Fruit fly (Drosophila melanogaster) whole organism, adult: Measurements from ENCODE around the gene CG4297.
"Not testable (repeated sequence)": the region's sequence is repeated elsewhere in the genome, so short reads cannot be mapped to it uniquely, and the experiment has no call there.

Experiments used
- CG11617 ChIP-seq: fragments of 200-800 bp; sonication (Bioruptor generic); optimal IDR thresholded peaks from 2 replicates; lab custom pipeline; 2017; ENCODE audit warnings: mild to moderate bottlenecking, missing biosample characterization, missing genetic modification reagents, missing genetic modification characterization
- CG12768 ChIP-seq: fragments of 200-800 bp; sonication (Bioruptor generic); optimal IDR thresholded peaks from 2 replicates; lab custom pipeline; 2017; ENCODE audit warnings: missing biosample characterization, missing genetic modification characterization, mild to moderate bottlenecking, moderate library complexity, missing genetic modification reagents
- CG14711 ChIP-seq: fragments of 200-800 bp; sonication (Bioruptor generic); optimal IDR thresholded peaks from 2 replicates; lab custom pipeline; 2018; ENCODE audit warnings: missing biosample characterization, mild to moderate bottlenecking, missing genetic modification characterization, moderate library complexity
- CG1620 ChIP-seq: fragments of 200-800 bp; sonication (Bioruptor generic); optimal IDR thresholded peaks from 2 replicates; lab custom pipeline; 2016; ENCODE audit warnings: missing biosample characterization, missing genetic modification characterization
- CG33017 ChIP-seq: fragments of 200-800 bp; sonication (Bioruptor generic); optimal IDR thresholded peaks from 2 replicates; lab custom pipeline; 2018; ENCODE audit warnings: missing biosample characterization, mild to moderate bottlenecking, missing genetic modification characterization, moderate library complexity
- CG5204 ChIP-seq: fragments of 200-800 bp; sonication (Bioruptor generic); optimal IDR thresholded peaks from 2 replicates; lab custom pipeline; 2016; ENCODE audit warnings: missing biosample characterization, missing genetic modification characterization
- CG7045 ChIP-seq: fragments of 200-800 bp; sonication (Bioruptor generic); optimal IDR thresholded peaks from 2 replicates; lab custom pipeline; 2017; ENCODE audit warnings: missing biosample characterization, mild to moderate bottlenecking, missing genetic modification characterization
- CG7101 ChIP-seq: fragments of 200-800 bp; sonication (Bioruptor generic); optimal IDR thresholded peaks from 2 replicates; lab custom pipeline; 2018; ENCODE audit warnings: missing biosample characterization, mild to moderate bottlenecking, missing genetic modification characterization, moderate library complexity
- Clk ChIP-seq: fragments of 200-800 bp; sonication (Bioruptor generic); optimal IDR thresholded peaks from 2 replicates; lab custom pipeline; 2017; ENCODE audit warnings: missing biosample characterization, missing genetic modification characterization
- Crg-1 ChIP-seq: fragments of 200-800 bp; sonication (Bioruptor generic); optimal IDR thresholded peaks from 2 replicates; lab custom pipeline; 2016; ENCODE audit warnings: missing biosample characterization, missing genetic modification characterization
- Mnt ChIP-seq: fragments of 200-800 bp; sonication (Bioruptor generic); optimal IDR thresholded peaks from 2 replicates; lab custom pipeline; 2016; ENCODE audit warnings: missing biosample characterization, mild to moderate bottlenecking, missing genetic modification characterization
- bab1 ChIP-seq: fragments of 200-800 bp; sonication (Bioruptor generic); optimal IDR thresholded peaks from 3 replicates; lab custom pipeline; 2019; ENCODE audit warnings: missing biosample characterization, mild to moderate bottlenecking, missing genetic modification characterization, moderate library complexity
- cic ChIP-seq: fragments of 200-800 bp; sonication (Bioruptor generic); optimal IDR thresholded peaks from 2 replicates; lab custom pipeline; 2017; ENCODE audit warnings: missing biosample characterization, mild to moderate bottlenecking, missing genetic modification characterization, moderate library complexity
- cnc ChIP-seq, 2 experiments: fragments of >200 bp; optimal IDR thresholded peaks; 2 replicates each; lab custom pipeline; 2017
- kay ChIP-seq: fragments of 200-800 bp; sonication (Bioruptor generic); peaks from one replicate; lab custom pipeline; 2016; ENCODE audit warnings: missing biosample characterization, missing genetic modification characterization, borderline replicate concordance
- ovo ChIP-seq: fragments of 200-800 bp; sonication (Bioruptor generic); optimal IDR thresholded peaks from 2 replicates; lab custom pipeline; 2016; ENCODE audit warnings: missing biosample characterization, missing genetic modification characterization
- pad ChIP-seq: fragments of 200-800 bp; sonication (Bioruptor generic); optimal IDR thresholded peaks from 3 replicates; lab custom pipeline; 2017; ENCODE audit warnings: missing biosample characterization, missing genetic modification characterization, mild to moderate bottlenecking, moderate library complexity, missing genetic modification reagents
- tj ChIP-seq: fragments of 200-800 bp; sonication (Bioruptor generic); optimal IDR thresholded peaks from 3 replicates; lab custom pipeline; 2017; ENCODE audit warnings: missing biosample characterization, mild to moderate bottlenecking, missing genetic modification characterization, moderate library complexity
- toe ChIP-seq: fragments of 200-800 bp; sonication (Bioruptor generic); optimal IDR thresholded peaks from 2 replicates; lab custom pipeline; 2016; ENCODE audit warnings: missing biosample characterization, missing genetic modification characterization

The CG4297 gene

dm6 chr2L:467683-468082, 4.3 kb downstream of the CG4297 start:
- no peak for TF ChIP-seq Clk (GFP tag; lab: Kevin White, UChicago)
- no peak for TF ChIP-seq cnc (optimal IDR thresholded peaks at IDR 0.05; lab: Kevin White, UChicago)
- no peak for TF ChIP-seq CG5204 (GFP tag; lab: Kevin White, UChicago)
- TF ChIP-seq tj (GFP tag; lab: Kevin White, UChicago), result no peak
- TF ChIP-seq cic (GFP tag; lab: Kevin White, UChicago), result no peak
- no peak for TF ChIP-seq CG33017 (tag; lab: Kevin White, UChicago)
- TF ChIP-seq CG7045 (GFP tag; lab: Kevin White, UChicago), result no peak
- no peak for TF ChIP-seq bab1
- TF ChIP-seq CG14711 (tag; lab: Kevin White, UChicago), result no peak
- TF ChIP-seq CG1620 (GFP tag; lab: Kevin White, UChicago), result no peak

dm6 chr2L:455738-456137, 16.3 kb downstream of the CG4297 start:
- TF ChIP-seq kay (no peak), tj (GFP tag; lab: Kevin White, UChicago) (no peak), CG7045 (GFP tag; lab: Kevin White, UChicago) (no peak), Crg-1 (no peak), toe (GFP tag; lab: Kevin White, UChicago) (no peak), cnc (optimal IDR thresholded peaks at IDR 0.05; lab: Kevin White, UChicago) (no peak), CG7101 (tag; lab: Kevin White, UChicago) (no peak), CG14711 (tag; lab: Kevin White, UChicago) (no peak), cic (GFP tag; lab: Kevin White, UChicago) (no peak)

- not testable (repeated sequence) for TF ChIP-seq kay; Mnt (GFP tag; lab: Kevin White, UChicago); Clk (GFP tag; lab: Kevin White, UChicago)
Observed at dm6 chr2L:455274-455673, 16.7 kb downstream of the CG4297 start, which contains the start of gene CG4133. TSS of gene CG4133 (plus strand) at chr2L:455531.

dm6 chr2L:452872-453271, 19.1 kb downstream of the CG4297 start, which contains the start of the genes crq and shv:
TSS of gene crq (minus strand) at chr2L:453024.
TSS of gene shv (plus strand) at chr2L:453108.
- TF ChIP-seq pad (GFP tag; lab: Kevin White, UChicago) (peak; percentile 38), CG5204 (GFP tag; lab: Kevin White, UChicago) (no peak), toe (GFP tag; lab: Kevin White, UChicago) (no peak), cic (GFP tag; lab: Kevin White, UChicago) (peak; percentile 42), tj (GFP tag; lab: Kevin White, UChicago) (peak; percentile 74), kay (no peak), bab1 (peak; percentile 63), Crg-1 (no peak), Clk (GFP tag; lab: Kevin White, UChicago) (no peak), CG14711 (tag; lab: Kevin White, UChicago) (peak; percentile 99), ovo (no peak)

dm6 chr2L:451705-452472, 20.1 kb downstream of the CG4297 start:
- TF ChIP-seq CG14711 (tag; lab: Kevin White, UChicago) (peak; percentile 16), Mnt (GFP tag; lab: Kevin White, UChicago) (peak; percentile 3), cic (GFP tag; lab: Kevin White, UChicago) (no peak)

dm6 chr2L:447124-447523, 24.9 kb downstream of the CG4297 start:
- no peak for TF ChIP-seq CG33017 (tag; lab: Kevin White, UChicago)
- TF ChIP-seq CG7045 (GFP tag; lab: Kevin White, UChicago), result no peak
- TF ChIP-seq bab1, result no peak
- TF ChIP-seq Mnt (GFP tag; lab: Kevin White, UChicago), result no peak

dm6 chr2L:441927-442691, 29.9 kb downstream of the CG4297 start:
- TF ChIP-seq Clk (GFP tag; lab: Kevin White, UChicago) (no peak), pad (GFP tag; lab: Kevin White, UChicago) (no peak), cic (GFP tag; lab: Kevin White, UChicago) (no peak), Crg-1 (no peak), CG12768 (no peak), CG11617 (GFP tag; lab: Kevin White, UChicago) (no peak), bab1 (no peak), CG33017 (tag; lab: Kevin White, UChicago) (no peak), CG5204 (GFP tag; lab: Kevin White, UChicago) (no peak), CG14711 (tag; lab: Kevin White, UChicago) (no peak), kay (no peak), ovo (no peak)
